Fruit fly (Drosophila melanogaster): ENCODE measurements around the gene CG33688.

Gene CG33688

dm6 chr3L:16211156-16211935 lies 12.3 kb downstream of the CG33688 start (continued):
- 0 out of 2 replicates have a peak, but pooled peaks have one; percentile 30 for TF ChIP-seq CG32532 (GFP tag; IDR thresholded peaks at IDR 0.05)
- TF ChIP-seq prd (optimal IDR thresholded peaks at IDR 0.05): no peak
- TF ChIP-seq prd (GFP tag; IDR thresholded peaks at IDR 0.05): 0 out of 3 replicates have a peak, but pooled peaks have one; percentile 15
- no peak for TF ChIP-seq HmgZ (tag; optimal IDR thresholded peaks at IDR 0.05)
- TF ChIP-seq sens (GFP tag): peak; percentile 43
- peak; percentile 2 for TF ChIP-seq CG2712 (tag; optimal IDR thresholded peaks at IDR 0.05)
- no peak for TF ChIP-seq p53 (GFP tag; optimal IDR thresholded peaks at IDR 0.05)
- peak; percentile 34; the same call in 2 of the 3 replicates for TF ChIP-seq sr (GFP tag; IDR thresholded peaks at IDR 0.05)
- no peak for TF ChIP-seq C15 (GFP tag; IDR thresholded peaks at IDR 0.05)
- 0 out of 3 replicates have a peak, but pooled peaks have one; percentile 7 for TF ChIP-seq Optix (GFP tag; IDR thresholded peaks at IDR 0.05)
- TF ChIP-seq Blimp-1 (GFP tag; optimal IDR thresholded peaks at IDR 0.05): peak; percentile 15
- TF ChIP-seq CTCF (GFP tag; optimal IDR thresholded peaks at IDR 0.05): no peak
- TF ChIP-seq CG8478 (optimal IDR thresholded peaks at IDR 0.05): peak; percentile 51
- no peak for TF ChIP-seq Camta (GFP tag; optimal IDR thresholded peaks at IDR 0.05)
- no peak for TF ChIP-seq Awh (GFP tag; IDR thresholded peaks at IDR 0.05)
- peak; percentile 34 for TF ChIP-seq CG30403 (GFP tag; optimal IDR thresholded peaks at IDR 0.05)
- no peak for TF ChIP-seq CG15073 (GFP tag; optimal IDR thresholded peaks at IDR 0.05)
- peak; percentile 23 for TF ChIP-seq fd96Cb (tag; optimal IDR thresholded peaks at IDR 0.05)
- TF ChIP-seq en (GFP tag; optimal IDR thresholded peaks at IDR 0.05): no peak
- TF ChIP-seq CG9437 (GFP tag; optimal IDR thresholded peaks at IDR 0.05): peak; percentile 11
- peak; percentile 22 for TF ChIP-seq CG12391 (tag; optimal IDR thresholded peaks at IDR 0.05)
- peak; percentile 56 for TF ChIP-seq CG7556 (GFP tag; optimal IDR thresholded peaks at IDR 0.05)
- no peak for TF ChIP-seq zfh1 (GFP tag; IDR thresholded peaks at IDR 0.05)
- 0 out of 2 replicates have a peak, but pooled peaks have one; percentile 27 for TF ChIP-seq ato (GFP tag; IDR thresholded peaks at IDR 0.05; ENCODE audit: partially characterized antibody)
- TF ChIP-seq CG18476 (GFP tag; optimal IDR thresholded peaks at IDR 0.05): no peak
- TF ChIP-seq bsh (GFP tag; optimal IDR thresholded peaks at IDR 0.05): peak; percentile 3 to 72
- TF ChIP-seq sob (GFP tag; IDR thresholded peaks at IDR 0.05): no peak
- no peak for TF ChIP-seq Mad (GFP tag; optimal IDR thresholded peaks at IDR 0.05)
- TF ChIP-seq Nf-YA (GFP tag; IDR thresholded peaks at IDR 0.05): 0 out of 2 replicates have a peak, but pooled peaks have one; percentile 26
- 0 out of 3 replicates have a peak, but pooled peaks have one; percentile 35 for TF ChIP-seq CG7357 (GFP tag; IDR thresholded peaks at IDR 0.05)
- TF ChIP-seq Kr (GFP tag; optimal IDR thresholded peaks at IDR 0.05): no peak
- peak; percentile 19 for TF ChIP-seq unpg (GFP tag; optimal IDR thresholded peaks at IDR 0.05)
- TF ChIP-seq phol (tag; optimal IDR thresholded peaks at IDR 0.05): peak; percentile 46
- TF ChIP-seq CG17385 (GFP tag; optimal IDR thresholded peaks at IDR 0.05): peak; percentile 4
- TF ChIP-seq CkIIα-i1 (GFP tag; IDR thresholded peaks at IDR 0.05): no peak
- TF ChIP-seq Hr51 (GFP tag; optimal IDR thresholded peaks at IDR 0.05): peak in 1 of 2 experiments; percentile 20
- no peak for TF ChIP-seq CG3995 (GFP tag; optimal IDR thresholded peaks at IDR 0.05)
- TF ChIP-seq CG12071 (GFP tag; optimal IDR thresholded peaks at IDR 0.05): no peak
- peak; percentile 82 for TF ChIP-seq CG10321 (GFP tag; IDR thresholded peaks at IDR 0.05)
- 0 out of 3 replicates have a peak, but pooled peaks have one; percentile 28 for TF ChIP-seq knrl (GFP tag; IDR thresholded peaks at IDR 0.05; ENCODE audit: partially characterized antibody)
- TF ChIP-seq CoRest (tag; optimal IDR thresholded peaks at IDR 0.05): peak; percentile 31
- no peak for TF ChIP-seq slou (GFP tag; optimal IDR thresholded peaks at IDR 0.05)
- peak; percentile 10 for TF ChIP-seq Deaf1 (tag; optimal IDR thresholded peaks at IDR 0.05)
- peak; percentile 25; the same call in 1 of the 2 replicates for TF ChIP-seq CG31441 (GFP tag; IDR thresholded peaks at IDR 0.05)
- TF ChIP-seq CG18262 (tag; optimal IDR thresholded peaks at IDR 0.05): peak; percentile 39
- TF ChIP-seq croc (GFP tag; conservative IDR thresholded peaks at IDR 0.05): no peak
- no peak for TF ChIP-seq CG1233 (GFP tag; optimal IDR thresholded peaks at IDR 0.05)
- TF ChIP-seq CG7928 (GFP tag; optimal IDR thresholded peaks at IDR 0.05): no peak
- no peak for TF ChIP-seq CG30020 (tag; optimal IDR thresholded peaks at IDR 0.05)
- no peak for TF ChIP-seq CG15696 (tag; optimal IDR thresholded peaks at IDR 0.05)

Data from whole organism, embryonic.